Fruit fly (Drosophila melanogaster) whole organism, embryonic: ENCODE results near the gene unc-119.

ENCODE experiments used
- Antp ChIP-seq: fragments of 200-800 bp; sonication (Bioruptor generic); optimal IDR thresholded peaks from 3 replicates; lab custom pipeline; 2016; ENCODE audit warnings: missing biosample characterization, missing genetic modification characterization
- BEAF-32 ChIP-seq: fragments of 200-800 bp; sonication (Bioruptor generic); optimal IDR thresholded peaks from 3 replicates; lab custom pipeline; 2017; ENCODE audit warnings: missing biosample characterization, missing genetic modification characterization, mild to moderate bottlenecking, moderate library complexity, missing genetic modification reagents
- CG10147 ChIP-seq: fragments of 200-800 bp; sonication (Bioruptor generic); optimal IDR thresholded peaks from 2 replicates; lab custom pipeline; 2019; ENCODE audit warnings: missing biosample characterization, mild to moderate bottlenecking, missing genetic modification characterization, moderate library complexity
- CG11247 ChIP-seq: fragments of 200-800 bp; sonication (Bioruptor generic); IDR thresholded peaks from 2 replicates; pipeline ENCODE4 v1.3.6; 2022; ENCODE audit warnings: missing biosample characterization, missing genetic modification characterization
- CG11560 ChIP-seq: fragments of 200-800 bp; sonication (Bioruptor generic); IDR thresholded peaks from 3 replicates; pipeline ENCODE4 v1.3.6; 2022; ENCODE audit warnings: missing biosample characterization, missing genetic modification characterization
- CG14860 ChIP-seq: fragments of 200-800 bp; sonication (Bioruptor generic); IDR thresholded peaks from 3 replicates; pipeline ENCODE4 v1.3.6; 2022; ENCODE audit warnings: missing biosample characterization, missing genetic modification characterization; ENCODE audit not compliant: partially characterized antibody
- CG14965 ChIP-seq: fragments of 200-800 bp; sonication (Bioruptor generic); optimal IDR thresholded peaks from 2 replicates; lab custom pipeline; 2016; ENCODE audit warnings: missing biosample characterization, missing genetic modification characterization, borderline replicate concordance
- CG15269 ChIP-seq: fragments of 200-800 bp; sonication (Bioruptor generic); optimal IDR thresholded peaks from 2 replicates; lab custom pipeline; 2018; ENCODE audit warnings: missing biosample characterization, mild to moderate bottlenecking, missing genetic modification characterization, moderate library complexity
- CG18011 ChIP-seq: fragments of 200-800 bp; sonication (Bioruptor generic); optimal IDR thresholded peaks from 2 replicates; lab custom pipeline; 2017; ENCODE audit warnings: missing biosample characterization, missing genetic modification characterization, mild to moderate bottlenecking, moderate library complexity, missing genotype
- CG18619 ChIP-seq: fragments of 200-800 bp; sonication (Bioruptor generic); optimal IDR thresholded peaks from 3 replicates; lab custom pipeline; 2017; ENCODE audit warnings: missing biosample characterization, mild to moderate bottlenecking, missing genetic modification characterization
- CG18764 ChIP-seq: fragments of 200-800 bp; sonication (Bioruptor generic); optimal IDR thresholded peaks from 3 replicates; lab custom pipeline; 2016; ENCODE audit warnings: missing biosample characterization, missing genetic modification characterization
- CG2120 ChIP-seq: fragments of 200-800 bp; sonication (Bioruptor generic); optimal IDR thresholded peaks from 3 replicates; lab custom pipeline; 2016; ENCODE audit warnings: missing biosample characterization, missing genetic modification characterization
- CG2678 ChIP-seq: fragments of 200-800 bp; sonication (Bioruptor generic); optimal IDR thresholded peaks from 3 replicates; lab custom pipeline; 2019; ENCODE audit warnings: missing biosample characterization, mild to moderate bottlenecking, missing genetic modification characterization, moderate library complexity
- CG34422 ChIP-seq: fragments of 200-800 bp; sonication (Bioruptor generic); IDR thresholded peaks from 3 replicates; pipeline ENCODE4 v1.3.6; 2022; ENCODE audit warnings: missing biosample characterization, missing genetic modification characterization
- CG6175 ChIP-seq: fragments of 200-800 bp; sonication (Bioruptor generic); IDR thresholded peaks from 3 replicates; pipeline ENCODE4 v1.3.6; 2022; ENCODE audit warnings: missing biosample characterization, missing genetic modification characterization
- CG6683 ChIP-seq: fragments of 200-800 bp; sonication (Bioruptor generic); optimal IDR thresholded peaks from 2 replicates; lab custom pipeline; 2017; ENCODE audit warnings: missing biosample characterization, mild to moderate bottlenecking, missing genetic modification characterization, missing genetic modification reagents
- CG7357 ChIP-seq: fragments of 200-800 bp; sonication (Bioruptor generic); IDR thresholded peaks from 3 replicates; pipeline ENCODE4 v1.3.6; 2022; ENCODE audit warnings: missing biosample characterization, missing genetic modification characterization
- CG7556 ChIP-seq: fragments of 200-800 bp; sonication (Bioruptor generic); optimal IDR thresholded peaks from 2 replicates; lab custom pipeline; 2017; ENCODE audit warnings: missing biosample characterization, mild to moderate bottlenecking, missing genetic modification characterization
- Chrac-16 ChIP-seq: fragments of 200-800 bp; sonication (Bioruptor generic); optimal IDR thresholded peaks from 3 replicates; lab custom pipeline; 2016; ENCODE audit warnings: missing biosample characterization, missing genetic modification characterization
- Dll ChIP-seq: fragments of 200-800 bp; sonication (Bioruptor generic); IDR thresholded peaks from 4 replicates; pipeline ENCODE4 v1.3.6; 2022; ENCODE audit warnings: missing biosample characterization, missing genetic modification characterization; ENCODE audit not compliant: partially characterized antibody
- E2f2 ChIP-seq: fragments of 200-800 bp; sonication (Bioruptor generic); IDR thresholded peaks from 2 replicates; pipeline ENCODE4 v1.3.6; 2022; ENCODE audit warnings: missing biosample characterization, missing genetic modification characterization
- ERR ChIP-seq: fragments of 200-800 bp; sonication (Bioruptor generic); optimal IDR thresholded peaks from 2 replicates; lab custom pipeline; 2016; ENCODE audit warnings: missing biosample characterization, missing genetic modification characterization
- GATAe ChIP-seq: fragments of 200-800 bp; sonication (Bioruptor generic); conservative IDR thresholded peaks from 2 replicates; pipeline ENCODE4 v1.3.6; 2022; ENCODE audit warnings: missing biosample characterization, missing genetic modification characterization
- HLH54F ChIP-seq: fragments of 200-800 bp; sonication (Bioruptor generic); optimal IDR thresholded peaks from 3 replicates; lab custom pipeline; 2016; ENCODE audit warnings: missing biosample characterization, missing genetic modification characterization
- MESR4 ChIP-seq: fragments of 200-800 bp; sonication (Bioruptor generic); optimal IDR thresholded peaks from 2 replicates; lab custom pipeline; 2018; ENCODE audit warnings: missing biosample characterization, mild to moderate bottlenecking, missing genetic modification characterization, moderate library complexity
- Nf-YB ChIP-seq: fragments of 200-800 bp; sonication (Bioruptor generic); optimal IDR thresholded peaks from 3 replicates; lab custom pipeline; 2019; ENCODE audit warnings: missing biosample characterization, mild to moderate bottlenecking, missing genetic modification characterization, moderate library complexity
- Sox100B ChIP-seq: fragments of 200-800 bp; sonication (Bioruptor generic); optimal IDR thresholded peaks from 3 replicates; lab custom pipeline; 2018; ENCODE audit warnings: missing biosample characterization, mild to moderate bottlenecking, missing genetic modification characterization
- Sox102F ChIP-seq: fragments of 200-800 bp; sonication (Bioruptor generic); optimal IDR thresholded peaks from 2 replicates; lab custom pipeline; 2018; ENCODE audit warnings: missing biosample characterization, mild to moderate bottlenecking, missing genetic modification characterization, moderate library complexity
- al ChIP-seq: fragments of 200-800 bp; sonication (Bioruptor generic); IDR thresholded peaks from 2 replicates; pipeline ENCODE4 v1.3.6; 2022; ENCODE audit warnings: missing biosample characterization, missing genetic modification characterization
- amos ChIP-seq: fragments of 200-800 bp; sonication (Bioruptor generic); IDR thresholded peaks from 2 replicates; pipeline ENCODE4 v1.3.6; 2022; ENCODE audit warnings: missing biosample characterization, missing genetic modification characterization; ENCODE audit not compliant: partially characterized antibody
- bigmax ChIP-seq: fragments of 200-800 bp; sonication (Bioruptor generic); optimal IDR thresholded peaks from 2 replicates; lab custom pipeline; 2018; ENCODE audit warnings: missing biosample characterization, mild to moderate bottlenecking, missing genetic modification characterization
- corto ChIP-seq: fragments of 200-800 bp; sonication (Bioruptor generic); optimal IDR thresholded peaks from 2 replicates; lab custom pipeline; 2016; ENCODE audit warnings: missing biosample characterization, mild to moderate bottlenecking, missing genetic modification characterization, moderate library complexity
- danr ChIP-seq: fragments of 200-800 bp; sonication (Bioruptor generic); IDR thresholded peaks from 2 replicates; pipeline ENCODE4 v1.3.6; 2022; ENCODE audit warnings: missing biosample characterization, missing genetic modification characterization
- dati ChIP-seq: fragments of 200-800 bp; sonication (Bioruptor generic); IDR thresholded peaks from 2 replicates; pipeline ENCODE4 v1.3.6; 2022; ENCODE audit warnings: missing biosample characterization, missing genetic modification characterization
- gcm ChIP-seq: fragments of 200-800 bp; sonication (Bioruptor generic); optimal IDR thresholded peaks from 2 replicates; lab custom pipeline; 2019; ENCODE audit warnings: missing biosample characterization, mild to moderate bottlenecking, missing genetic modification characterization, moderate library complexity
- gcm2 ChIP-seq: fragments of 200-800 bp; sonication (Bioruptor generic); optimal IDR thresholded peaks from 2 replicates; lab custom pipeline; 2016; ENCODE audit warnings: missing biosample characterization, missing genetic modification characterization
- hkb ChIP-seq, 2 experiments: fragments of 200-800 bp in 1 of 2; fragments of >200 bp in 1 of 2; sonication (Bioruptor generic) in 1 of 2; IDR thresholded peaks in 1 of 2; optimal IDR thresholded peaks in 1 of 2; 2 replicates each; pipeline versions ENCODE4 v1.3.6 to Lab custom; 2017 to 2022; ENCODE audit warnings: missing biosample characterization in 1 of 2, missing genetic modification characterization in 1 of 2
- nom ChIP-seq: fragments of 200-800 bp; sonication (Bioruptor generic); optimal IDR thresholded peaks from 2 replicates; lab custom pipeline; 2017; ENCODE audit warnings: missing biosample characterization, missing genetic modification characterization, mild to moderate bottlenecking, moderate library complexity, missing genetic modification reagents
- oc ChIP-seq: fragments of 200-800 bp; sonication (Bioruptor generic); optimal IDR thresholded peaks from 2 replicates; lab custom pipeline; 2018; ENCODE audit warnings: missing biosample characterization, mild to moderate bottlenecking, missing genetic modification characterization, moderate library complexity
- sd ChIP-seq: fragments of 200-800 bp; sonication (Bioruptor generic); optimal IDR thresholded peaks from 3 replicates; lab custom pipeline; 2018; ENCODE audit warnings: missing biosample characterization, mild to moderate bottlenecking, missing genetic modification characterization, moderate library complexity
- sisA ChIP-seq: fragments of 200-800 bp; sonication (Bioruptor generic); IDR thresholded peaks from 2 replicates; pipeline ENCODE4 v1.3.6; 2022; ENCODE audit warnings: missing biosample characterization, missing genetic modification characterization
- so ChIP-seq: fragments of 200-800 bp; sonication (Bioruptor generic); IDR thresholded peaks from 3 replicates; pipeline ENCODE4 v1.3.6; 2022; ENCODE audit warnings: missing biosample characterization, missing genetic modification characterization
- sob ChIP-seq: fragments of 200-800 bp; sonication (Bioruptor generic); IDR thresholded peaks from 2 replicates; pipeline ENCODE4 v1.3.6; 2022; ENCODE audit warnings: missing biosample characterization, missing genetic modification characterization
- sr ChIP-seq: fragments of 200-800 bp; sonication (Bioruptor generic); IDR thresholded peaks from 3 replicates; pipeline ENCODE4 v1.3.6; 2022; ENCODE audit warnings: missing biosample characterization, missing genetic modification characterization
- stwl ChIP-seq: fragments of 200-800 bp; sonication (Bioruptor generic); optimal IDR thresholded peaks from 3 replicates; lab custom pipeline; 2018; ENCODE audit warnings: missing biosample characterization, mild to moderate bottlenecking, missing genetic modification characterization, moderate library complexity
- tio ChIP-seq: fragments of 200-800 bp; sonication (Bioruptor generic); optimal IDR thresholded peaks from 2 replicates; lab custom pipeline; 2017; ENCODE audit warnings: missing biosample characterization, missing genetic modification characterization, inconsistent platforms
- tx ChIP-seq: fragments of 200-800 bp; sonication (Bioruptor generic); optimal IDR thresholded peaks from 2 replicates; lab custom pipeline; 2016; ENCODE audit warnings: missing biosample characterization, missing genetic modification characterization
- unpg ChIP-seq: fragments of 200-800 bp; sonication (Bioruptor generic); optimal IDR thresholded peaks from 3 replicates; lab custom pipeline; 2018; ENCODE audit warnings: missing biosample characterization, mild to moderate bottlenecking, missing genetic modification characterization, moderate library complexity
- zen ChIP-seq: fragments of 200-800 bp; sonication (Bioruptor generic); optimal IDR thresholded peaks from 3 replicates; lab custom pipeline; 2018; ENCODE audit warnings: missing biosample characterization, mild to moderate bottlenecking, missing genetic modification characterization, moderate library complexity

The unc-119 gene

DNA sequence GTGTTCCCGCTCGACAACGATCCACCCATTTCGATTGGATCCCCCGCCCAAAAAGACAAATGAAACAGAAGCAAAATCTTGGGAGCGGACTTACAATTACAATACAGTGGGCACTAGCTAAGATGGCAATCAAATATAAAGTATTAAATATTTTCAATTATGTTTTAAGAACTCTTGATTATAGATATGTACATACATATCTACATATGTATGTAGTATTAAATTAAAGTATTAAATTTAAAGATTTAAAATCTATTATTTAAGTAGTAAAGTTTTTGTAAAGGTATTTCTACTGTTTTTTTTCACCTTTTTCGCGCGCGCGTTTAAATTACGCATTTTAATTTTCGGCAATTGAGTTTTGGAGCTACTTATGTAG is 43.7 kb upstream of the unc-119 start (continued):
- TF ChIP-seq E2f2 (GFP tag; lab: Robert Waterston, UW) = peak; percentile 59
- TF ChIP-seq CG15269 (tag; lab: Kevin White, UChicago) = peak; percentile 85
- peak; percentile 73 for TF ChIP-seq sob (GFP tag; lab: Robert Waterston, UW)
- peak; percentile 35 for TF ChIP-seq nom
- peak; percentile 37 for TF ChIP-seq Chrac-16 (GFP tag; lab: Kevin White, UChicago)
- TF ChIP-seq CG14965 (GFP tag; lab: Kevin White, UChicago) = no peak
- peak; percentile 83 for TF ChIP-seq gcm (GFP tag; lab: Kevin White, UChicago)
- TF ChIP-seq ERR (GFP tag; lab: Kevin White, UChicago) = no peak
- peak; percentile 83 for TF ChIP-seq unpg (GFP tag; lab: Kevin White, UChicago)
- TF ChIP-seq HLH54F (GFP tag; lab: Kevin White, UChicago) = no peak
- TF ChIP-seq hkb (optimal IDR thresholded peaks at IDR 0.05; lab: Kevin White, UChicago) = no peak
- TF ChIP-seq hkb (GFP tag; IDR thresholded peaks at IDR 0.05; lab: Robert Waterston, UW) = peak; percentile 80
- TF ChIP-seq tio (GFP tag; lab: Kevin White, UChicago) = peak; percentile 58
- TF ChIP-seq CG2120 = peak; percentile 12
- peak; percentile 10 for TF ChIP-seq oc (tag; lab: Kevin White, UChicago)
- TF ChIP-seq bigmax (GFP tag; lab: Kevin White, UChicago) = no peak
- TF ChIP-seq sr (GFP tag; lab: Robert Waterston, UW) = no peak
- no peak for TF ChIP-seq BEAF-32
- TF ChIP-seq dati (GFP tag; lab: Robert Waterston, UW) = no peak
- no peak for TF ChIP-seq MESR4 (GFP tag; lab: Kevin White, UChicago)
- TF ChIP-seq CG6683 (GFP tag; lab: Kevin White, UChicago) = peak; percentile 45
- peak; percentile 90 for TF ChIP-seq CG2678 (tag; lab: Kevin White, UChicago)
- TF ChIP-seq CG11560 = peak; percentile 44; the same call in 1 of the 3 replicates
- peak; percentile 76 for TF ChIP-seq CG10147
- peak; percentile 77 for TF ChIP-seq CG7556 (GFP tag; lab: Kevin White, UChicago)
- peak; percentile 82 for TF ChIP-seq Sox102F
- peak; percentile 51 for TF ChIP-seq CG18764 (GFP tag; lab: Kevin White, UChicago)
- TF ChIP-seq sisA (GFP tag; lab: Robert Waterston, UW) = peak; percentile 58
- peak; percentile 47; the same call in 1 of the 2 replicates for TF ChIP-seq danr (GFP tag; lab: Robert Waterston, UW)
- no peak for TF ChIP-seq CG6175 (GFP tag; lab: Robert Waterston, UW)
- no peak for TF ChIP-seq Antp (GFP tag; lab: Kevin White, UChicago)
- peak; percentile 77; the same call in 2 of the 3 replicates for TF ChIP-seq so (GFP tag; lab: Robert Waterston, UW)
- TF ChIP-seq Nf-YB (GFP tag; lab: Kevin White, UChicago) = peak; percentile 71
- no peak for TF ChIP-seq gcm2 (GFP tag; lab: Kevin White, UChicago)
- no peak for TF ChIP-seq amos
- TF ChIP-seq CG18619 (GFP tag; lab: Kevin White, UChicago) = peak; percentile 78
- TF ChIP-seq CG7357 = 0 out of 3 replicates have a peak, but pooled peaks have one; percentile 40
- TF ChIP-seq corto (GFP tag; lab: Kevin White, UChicago) = no peak
- peak; percentile 50 for TF ChIP-seq sd
- TF ChIP-seq Sox100B (GFP tag; lab: Kevin White, UChicago) = peak; percentile 77
- TF ChIP-seq CG18011 = peak; percentile 18
- no peak for TF ChIP-seq CG14860 (GFP tag; lab: Robert Waterston, UW)
- TF ChIP-seq GATAe (GFP tag; lab: Robert Waterston, UW) = no peak; the same call in 1 of the 2 replicates
- TF ChIP-seq Dll (GFP tag; lab: Robert Waterston, UW) = no peak
- peak; percentile 61 for TF ChIP-seq zen (tag; lab: Kevin White, UChicago)
- peak; percentile 42; the same call in 1 of the 2 replicates for TF ChIP-seq CG11247 (GFP tag; lab: Robert Waterston, UW)
- TF ChIP-seq CG34422 (GFP tag; lab: Robert Waterston, UW) = peak; percentile 53; the same call in 2 of the 3 replicates
- peak; percentile 59 for TF ChIP-seq al (GFP tag; lab: Robert Waterston, UW)
- TF ChIP-seq tx (GFP tag; lab: Kevin White, UChicago) = no peak
- TF ChIP-seq stwl (tag; lab: Kevin White, UChicago) = no peak
